Fruit fly (Drosophila melanogaster): ENCODE measurements around the gene Mt2.

Gene Mt2

dm6 chr2L:12112943-12113557, 16.7 kb downstream of the Mt2 start (continued):
- TF ChIP-seq Sox15 (GFP tag; optimal IDR thresholded peaks at IDR 0.05) = no peak
- TF ChIP-seq Hr38 (GFP tag; optimal IDR thresholded peaks at IDR 0.05) = no peak
- TF ChIP-seq Sox14 (GFP tag; optimal IDR thresholded peaks at IDR 0.05) = peak; percentile 1
- TF ChIP-seq achi (GFP tag; optimal IDR thresholded peaks at IDR 0.05) = no peak
- TF ChIP-seq CG34406 (GFP tag; optimal IDR thresholded peaks at IDR 0.05) = no peak
- TF ChIP-seq svp (GFP tag) = peak; percentile 71
- no peak for TF ChIP-seq eg (GFP tag; IDR thresholded peaks at IDR 0.05)
- no peak for TF ChIP-seq CG8119 (GFP tag; IDR thresholded peaks at IDR 0.05)
- peak; percentile 43 for TF ChIP-seq Sox102F (GFP tag; optimal IDR thresholded peaks at IDR 0.05)
- TF ChIP-seq Eip78C (GFP tag) = peak; percentile 55
- no peak for TF ChIP-seq CG6276 (GFP tag; optimal IDR thresholded peaks at IDR 0.05)

- TF ChIP-seq ss (GFP tag; optimal IDR thresholded peaks at IDR 0.05) (no peak), CG8119 (GFP tag; IDR thresholded peaks at IDR 0.05) (no peak), CG6854 (GFP tag; optimal IDR thresholded peaks at IDR 0.05) (no peak), Met (GFP tag; optimal IDR thresholded peaks at IDR 0.05) (no peak), CG31627 (GFP tag; optimal IDR thresholded peaks at IDR 0.05) (no peak)
These were observed 17.8 kb downstream of the Mt2 start, which contains the start of gene CG17211 for dm6 chr2L:12114159-12114558. Gene CG17211, plus strand, starts transcription at chr2L:12114360.

dm6 chr2L:12115809-12116208, 19.5 kb downstream of the Mt2 start:
- TF ChIP-seq CG15336 (GFP tag; IDR thresholded peaks at IDR 0.05) (peak; percentile 48), salr (GFP tag; optimal IDR thresholded peaks at IDR 0.05) (no peak), spab (GFP tag; optimal IDR thresholded peaks at IDR 0.05) (no peak), Eip78C (GFP tag) (peak; percentile 2), Hr38 (GFP tag; optimal IDR thresholded peaks at IDR 0.05) (no peak), achi (GFP tag; optimal IDR thresholded peaks at IDR 0.05) (peak; percentile 15), Gug (GFP tag; IDR thresholded peaks at IDR 0.05) (no peak), eg (GFP tag; IDR thresholded peaks at IDR 0.05) (0 out of 3 replicates have a peak, but pooled peaks have one; percentile 13), CG32006 (GFP tag; optimal IDR thresholded peaks at IDR 0.05) (peak; percentile 15), CG8319 (GFP tag; optimal IDR thresholded peaks at IDR 0.05) (no peak), CG10631 (GFP tag; optimal IDR thresholded peaks at IDR 0.05) (peak; percentile 0), topi (GFP tag; optimal IDR thresholded peaks at IDR 0.05) (no peak), CG8119 (GFP tag; IDR thresholded peaks at IDR 0.05) (0 out of 3 replicates have a peak, but pooled peaks have one; percentile 32)

- TF ChIP-seq achi (GFP tag; optimal IDR thresholded peaks at IDR 0.05) (peak; percentile 6), OdsH (GFP tag; optimal IDR thresholded peaks at IDR 0.05) (peak; percentile 5), CG8632 (GFP tag; optimal IDR thresholded peaks at IDR 0.05) (no peak), fd85E (GFP tag; optimal IDR thresholded peaks at IDR 0.05) (no peak), Eip75B (GFP tag; optimal IDR thresholded peaks at IDR 0.05) (peak; percentile 23), Gug (GFP tag; IDR thresholded peaks at IDR 0.05) (no peak), CG11294 (GFP tag; IDR thresholded peaks at IDR 0.05) (no peak), svp (GFP tag) (peak; percentile 49), CG6276 (GFP tag; optimal IDR thresholded peaks at IDR 0.05) (no peak), CG6854 (GFP tag; optimal IDR thresholded peaks at IDR 0.05) (no peak), Eip78C (GFP tag) (peak; percentile 59), CG1621 (tag; optimal IDR thresholded peaks at IDR 0.05) (no peak), salr (GFP tag; optimal IDR thresholded peaks at IDR 0.05) (peak in 1 of 2 experiments; percentile 49), Met (GFP tag; optimal IDR thresholded peaks at IDR 0.05) (peak; percentile 26), lz (GFP tag; optimal IDR thresholded peaks at IDR 0.05) (no peak), CG10631 (GFP tag; optimal IDR thresholded peaks at IDR 0.05) (peak; percentile 21), cyc (GFP tag; optimal IDR thresholded peaks at IDR 0.05) (no peak), CG34406 (GFP tag; optimal IDR thresholded peaks at IDR 0.05) (no peak), eg (GFP tag; IDR thresholded peaks at IDR 0.05) (no peak), CG7368 (GFP tag; optimal IDR thresholded peaks at IDR 0.05) (no peak), Smox (GFP tag; optimal IDR thresholded peaks at IDR 0.05) (peak; percentile 1), CG31627 (GFP tag; optimal IDR thresholded peaks at IDR 0.05) (no peak), CG6163 (GFP tag; IDR thresholded peaks at IDR 0.05) (no peak), Sox102F (GFP tag; optimal IDR thresholded peaks at IDR 0.05) (no peak), Hr39 (GFP tag; optimal IDR thresholded peaks at IDR 0.05) (no peak), spab (GFP tag; optimal IDR thresholded peaks at IDR 0.05) (peak; percentile 16), CG8119 (GFP tag; IDR thresholded peaks at IDR 0.05) (no peak), pdm3 (GFP tag; optimal IDR thresholded peaks at IDR 0.05) (peak; percentile 11), Sox14 (GFP tag; optimal IDR thresholded peaks at IDR 0.05) (peak; percentile 7), Hr4 (GFP tag; optimal IDR thresholded peaks at IDR 0.05) (peak; percentile 34), CG32006 (GFP tag; optimal IDR thresholded peaks at IDR 0.05) (peak; percentile 44), CG15336 (GFP tag; IDR thresholded peaks at IDR 0.05) (no peak)
These were observed 23.7 kb downstream of the Mt2 start for dm6 chr2L:12120000-12120399.

Measured in whole organism, prepupa.